Worm (Caenorhabditis elegans) whole organism, L1 larva: ENCODE measurements around the gene K09H11.4.

ENCODE experiments used
- aha-1 ChIP-seq: fragments of 150-350 bp; optimal IDR thresholded peaks from 2 replicates; lab custom pipeline; 2014; ENCODE audit warnings: missing biosample characterization, missing genetic modification characterization
- aly-2 ChIP-seq: fragments of 150-350 bp; optimal IDR thresholded peaks from 2 replicates; lab custom pipeline; 2014; ENCODE audit warnings: missing biosample characterization, missing genetic modification characterization
- blmp-1 ChIP-seq: fragments of 150-350 bp; optimal IDR thresholded peaks from 2 replicates; lab custom pipeline; 2014; ENCODE audit warnings: missing biosample characterization, missing genetic modification characterization
- ceh-88 ChIP-seq: fragments of 200-800 bp; sonication (Bioruptor generic); IDR thresholded peaks from 2 replicates; pipeline ENCODE4 v1.3.6; 2022; ENCODE audit warnings: missing genetic modification characterization, missing compliant biosample characterization
- ces-1 ChIP-seq: fragments of 150-350 bp; optimal IDR thresholded peaks from 2 replicates; lab custom pipeline; 2014; ENCODE audit warnings: missing biosample characterization, missing genetic modification reagents, missing genetic modification characterization
- egl-27 ChIP-seq, 2 experiments: fragments of 150-350 bp in 1 of 2; sonication (generic microtip); optimal IDR thresholded peaks; 3 replicates each; lab custom pipeline; 2017 to 2018; ENCODE audit warnings: missing biosample characterization in 2 of 2, missing genetic modification characterization in 2 of 2, missing genetic modification reagents in 2 of 2
- jun-1 ChIP-seq: fragments of 150-350 bp; optimal IDR thresholded peaks from 2 replicates; lab custom pipeline; 2014; ENCODE audit warnings: missing biosample characterization, missing genetic modification reagents, missing genetic modification characterization
- lsy-2 ChIP-seq, 2 experiments: fragments of 150-350 bp; optimal IDR thresholded peaks; 2 replicates each; lab custom pipeline; 2014; ENCODE audit warnings: missing biosample characterization in 2 of 2, missing genetic modification characterization in 2 of 2
- mdl-1 ChIP-seq, 2 experiments: fragments of 150-350 bp; optimal IDR thresholded peaks; 2 replicates each; lab custom pipeline; 2014 to 2017; ENCODE audit warnings: missing biosample characterization in 2 of 2, missing genetic modification characterization in 2 of 2, inconsistent platforms in 1 of 2
- nhr-90 ChIP-seq: sonication (generic microtip); optimal IDR thresholded peaks from 2 replicates; lab custom pipeline; 2016; ENCODE audit warnings: mild to moderate bottlenecking, missing genetic modification characterization, missing compliant biosample characterization; ENCODE audit not compliant: poor library complexity
- snpc-4 ChIP-seq: fragments of 150-350 bp; optimal IDR thresholded peaks from 2 replicates; lab custom pipeline; 2014; ENCODE audit warnings: missing biosample characterization, missing genetic modification characterization
- tbx-2 ChIP-seq: sonication (generic microtip); optimal IDR thresholded peaks from 2 replicates; lab custom pipeline; 2016; ENCODE audit warnings: missing genetic modification characterization, missing compliant biosample characterization
- unc-62 ChIP-seq: fragments of 150-350 bp; optimal IDR thresholded peaks from 2 replicates; lab custom pipeline; 2014; ENCODE audit warnings: missing biosample characterization, missing genetic modification reagents, missing genetic modification characterization
- ztf-4 ChIP-seq: fragments of 150-350 bp; optimal IDR thresholded peaks from 2 replicates; lab custom pipeline; 2014; ENCODE audit warnings: missing biosample characterization, missing genetic modification characterization

- TF ChIP-seq egl-27 (tag; optimal IDR thresholded peaks at IDR 0.05; lab: Kevin White, UChicago) (no peak), unc-62 (GFP tag; lab: Kevin White, UChicago) (no peak), nhr-90 (tag; lab: Kevin White, UChicago) (no peak), ztf-4 (tag; lab: Kevin White, UChicago) (no peak), mdl-1 (tag; optimal IDR thresholded peaks at IDR 0.05; lab: Kevin White, UChicago) (no peak), blmp-1 (tag; lab: Kevin White, UChicago) (no peak), aha-1 (tag; lab: Kevin White, UChicago) (no peak), jun-1 (no peak), tbx-2 (tag; lab: Kevin White, UChicago) (no peak), lsy-2 (tag; optimal IDR thresholded peaks at IDR 0.05; lab: Kevin White, UChicago) (no peak), ceh-88 (GFP tag; lab: Robert Waterston, UW) (no peak), aly-2 (tag; lab: Kevin White, UChicago) (no peak), ces-1 (GFP tag; lab: Kevin White, UChicago) (no peak), snpc-4 (tag; lab: Kevin White, UChicago) (no peak)
Observed at ce11 chrV:5772503-5772902, 46.1 kb upstream of the K09H11.4 start.
